Worm (Caenorhabditis elegans): Measurements from ENCODE around the gene sup-1.

Gene sup-1

ce11 chrIII:11730850-11731249 is 6.6 kb downstream of the sup-1 start:
- TF ChIP-seq scrt-1 (GFP tag; IDR thresholded peaks at IDR 0.05): no peak

ce11 chrIII:11730312-11730711 is 7.1 kb downstream of the sup-1 start, which contains the start of gene Y41C4A.18:
Y41C4A.18 (plus strand) TSS chrIII:11730612.
- TF ChIP-seq hmg-4 (GFP tag; optimal IDR thresholded peaks at IDR 0.05) (no peak), B0310.2 (tag; optimal IDR thresholded peaks at IDR 0.05) (no peak), sea-1 (GFP tag; conservative IDR thresholded peaks at IDR 0.05) (no peak), tra-4 (tag; optimal IDR thresholded peaks at IDR 0.05) (no peak), pes-1 (GFP tag; IDR thresholded peaks at IDR 0.05) (no peak), F13C5.2 (tag; optimal IDR thresholded peaks at IDR 0.05) (no peak), tbx-37 (GFP tag; conservative IDR thresholded peaks at IDR 0.05) (no peak), aly-1 (tag; optimal IDR thresholded peaks at IDR 0.05) (no peak), ceh-13 (GFP tag; optimal IDR thresholded peaks at IDR 0.05) (no peak), flt-1 (GFP tag; IDR thresholded peaks at IDR 0.05) (no peak)

- TF ChIP-seq hmg-4 (GFP tag; optimal IDR thresholded peaks at IDR 0.05) (no peak), ceh-13 (GFP tag; optimal IDR thresholded peaks at IDR 0.05) (no peak), hmbx-1 (tag; optimal IDR thresholded peaks at IDR 0.05) (no peak), tra-4 (tag; optimal IDR thresholded peaks at IDR 0.05) (no peak), tbx-11 (GFP tag; IDR thresholded peaks at IDR 0.05) (no peak), F13C5.2 (tag; optimal IDR thresholded peaks at IDR 0.05) (no peak), scrt-1 (GFP tag; IDR thresholded peaks at IDR 0.05) (no peak), ets-7 (tag; optimal IDR thresholded peaks at IDR 0.05) (no peak), flt-1 (GFP tag; IDR thresholded peaks at IDR 0.05) (no peak), tbx-37 (GFP tag; conservative IDR thresholded peaks at IDR 0.05) (no peak), hnd-1 (tag; optimal IDR thresholded peaks at IDR 0.05) (no peak), ceh-36 (tag; optimal IDR thresholded peaks at IDR 0.05) (no peak), sea-1 (GFP tag; conservative IDR thresholded peaks at IDR 0.05) (no peak), B0310.2 (tag; optimal IDR thresholded peaks at IDR 0.05) (no peak)
Measured at ce11 chrIII:11727010-11727409, 10.4 kb downstream of the sup-1 start.

- no peak for TF ChIP-seq tra-4 (tag; optimal IDR thresholded peaks at IDR 0.05)
- no peak for TF ChIP-seq aly-1 (tag; optimal IDR thresholded peaks at IDR 0.05)
- no peak for TF ChIP-seq hnd-1 (tag; optimal IDR thresholded peaks at IDR 0.05)
- TF ChIP-seq ceh-36 (tag; optimal IDR thresholded peaks at IDR 0.05): no peak
- TF ChIP-seq tbx-11 (GFP tag; IDR thresholded peaks at IDR 0.05): no peak
- TF ChIP-seq tbx-37 (GFP tag; conservative IDR thresholded peaks at IDR 0.05): no peak
Measured at ce11 chrIII:11726590-11726989, 10.8 kb downstream of the sup-1 start, which contains the start of gene Y41C4A.12. Y41C4A.12 (minus strand) TSS chrIII:11726690.

- TF ChIP-seq hmg-4 (GFP tag; optimal IDR thresholded peaks at IDR 0.05) (no peak), ceh-13 (GFP tag; optimal IDR thresholded peaks at IDR 0.05) (no peak), tbx-11 (GFP tag; IDR thresholded peaks at IDR 0.05) (no peak), ets-7 (tag; optimal IDR thresholded peaks at IDR 0.05) (no peak), hnd-1 (tag; optimal IDR thresholded peaks at IDR 0.05) (no peak), pes-1 (GFP tag; IDR thresholded peaks at IDR 0.05) (no peak), flt-1 (GFP tag; IDR thresholded peaks at IDR 0.05) (no peak), F13C5.2 (tag; optimal IDR thresholded peaks at IDR 0.05) (no peak), sea-1 (GFP tag; conservative IDR thresholded peaks at IDR 0.05) (no peak), ama-1 (optimal IDR thresholded peaks at IDR 0.05) (no peak), scrt-1 (GFP tag; IDR thresholded peaks at IDR 0.05) (no peak), tra-4 (tag; optimal IDR thresholded peaks at IDR 0.05) (no peak), aly-1 (tag; optimal IDR thresholded peaks at IDR 0.05) (no peak), ceh-36 (tag; optimal IDR thresholded peaks at IDR 0.05) (no peak), hmbx-1 (tag; optimal IDR thresholded peaks at IDR 0.05) (no peak), tbx-37 (GFP tag; conservative IDR thresholded peaks at IDR 0.05) (no peak), B0310.2 (tag; optimal IDR thresholded peaks at IDR 0.05) (no peak)
Measured at ce11 chrIII:11721405-11721804, 16.0 kb downstream of the sup-1 start, which contains the start of gene Y41C4A.32. Y41C4A.32 (plus strand) TSS chrIII:11721706.

ce11 chrIII:11719400-11719875 is 18.0 kb downstream of the sup-1 start, which contains the start of the genes elb-1 and Y41C4A.11:
elb-1 (minus strand) TSS chrIII:11719450.
Y41C4A.11 (plus strand) TSS chrIII:11719860.
- TF ChIP-seq ets-7 (tag; optimal IDR thresholded peaks at IDR 0.05) (no peak), hmbx-1 (tag; optimal IDR thresholded peaks at IDR 0.05) (no peak), hnd-1 (tag; optimal IDR thresholded peaks at IDR 0.05) (no peak), ama-1 (optimal IDR thresholded peaks at IDR 0.05) (no peak), pes-1 (GFP tag; IDR thresholded peaks at IDR 0.05) (no peak), F13C5.2 (tag; optimal IDR thresholded peaks at IDR 0.05) (no peak), flt-1 (GFP tag; IDR thresholded peaks at IDR 0.05) (no peak), tbx-37 (GFP tag; conservative IDR thresholded peaks at IDR 0.05) (no peak), hmg-4 (GFP tag; optimal IDR thresholded peaks at IDR 0.05) (no peak), tra-4 (tag; optimal IDR thresholded peaks at IDR 0.05) (no peak), aly-1 (tag; optimal IDR thresholded peaks at IDR 0.05) (no peak), B0310.2 (tag; optimal IDR thresholded peaks at IDR 0.05) (no peak), tbx-11 (GFP tag; IDR thresholded peaks at IDR 0.05) (no peak), ceh-36 (tag; optimal IDR thresholded peaks at IDR 0.05) (no peak), scrt-1 (GFP tag; IDR thresholded peaks at IDR 0.05) (no peak), sea-1 (GFP tag; conservative IDR thresholded peaks at IDR 0.05) (no peak), ceh-13 (GFP tag; optimal IDR thresholded peaks at IDR 0.05) (no peak)

- TF ChIP-seq ceh-36 (tag; optimal IDR thresholded peaks at IDR 0.05): no peak
- TF ChIP-seq pes-1 (GFP tag; IDR thresholded peaks at IDR 0.05): no peak
- TF ChIP-seq aly-1 (tag; optimal IDR thresholded peaks at IDR 0.05): no peak
- TF ChIP-seq tbx-11 (GFP tag; IDR thresholded peaks at IDR 0.05): no peak
- no peak for TF ChIP-seq B0310.2 (tag; optimal IDR thresholded peaks at IDR 0.05)
- TF ChIP-seq hmbx-1 (tag; optimal IDR thresholded peaks at IDR 0.05): no peak
- TF ChIP-seq ama-1 (optimal IDR thresholded peaks at IDR 0.05): no peak
- TF ChIP-seq tbx-37 (GFP tag; conservative IDR thresholded peaks at IDR 0.05): no peak
- no peak for TF ChIP-seq tra-4 (tag; optimal IDR thresholded peaks at IDR 0.05)
- no peak for TF ChIP-seq F13C5.2 (tag; optimal IDR thresholded peaks at IDR 0.05)
- TF ChIP-seq sea-1 (GFP tag; conservative IDR thresholded peaks at IDR 0.05): no peak
- TF ChIP-seq scrt-1 (GFP tag; IDR thresholded peaks at IDR 0.05): no peak
Measured at ce11 chrIII:11718548-11718947, 18.9 kb downstream of the sup-1 start, which contains the start of gene Y41C4A.9. Y41C4A.9 (minus strand) TSS chrIII:11718645.
